Fruit fly (Drosophila melanogaster) whole organism, pupa: ENCODE results near the gene mRpL13.

Experiments used
- CG10348 ChIP-seq: fragments of 200-800 bp; sonication (Bioruptor generic); IDR thresholded peaks from 2 replicates; pipeline ENCODE4 v1.3.6; 2022; ENCODE audit warnings: missing biosample characterization, missing genetic modification characterization
- CG12605 ChIP-seq: fragments of 200-800 bp; sonication (Bioruptor generic); IDR thresholded peaks from 2 replicates; pipeline ENCODE4 v1.3.6; 2022; ENCODE audit warnings: missing biosample characterization, missing genetic modification characterization
- CG13204 ChIP-seq: fragments of 200-800 bp; sonication (Bioruptor generic); optimal IDR thresholded peaks from 2 replicates; lab custom pipeline; 2018; ENCODE audit warnings: missing biosample characterization, mild to moderate bottlenecking, missing genetic modification characterization, moderate library complexity
- CG14655 ChIP-seq: fragments of 200-800 bp; sonication (Bioruptor generic); optimal IDR thresholded peaks from 3 replicates; lab custom pipeline; 2017; ENCODE audit warnings: mild to moderate bottlenecking, missing biosample characterization, missing genetic modification reagents, missing genetic modification characterization
- CG15710 ChIP-seq: fragments of 200-800 bp; sonication (Bioruptor generic); optimal IDR thresholded peaks from 2 replicates; lab custom pipeline; 2018; ENCODE audit warnings: missing biosample characterization, mild to moderate bottlenecking, missing genetic modification characterization, moderate library complexity
- CG17806 ChIP-seq: fragments of 200-800 bp; sonication (Bioruptor generic); optimal IDR thresholded peaks from 2 replicates; lab custom pipeline; 2018; ENCODE audit warnings: missing biosample characterization, mild to moderate bottlenecking, missing genetic modification characterization, moderate library complexity
- CG32121 ChIP-seq: fragments of 200-800 bp; sonication (Bioruptor generic); IDR thresholded peaks from 2 replicates; pipeline ENCODE4 v1.3.6; 2022; ENCODE audit warnings: missing biosample characterization, missing genetic modification characterization
- CG34367 ChIP-seq: fragments of 200-800 bp; sonication (Bioruptor generic); optimal IDR thresholded peaks from 2 replicates; lab custom pipeline; 2018; ENCODE audit warnings: missing biosample characterization, mild to moderate bottlenecking, missing genetic modification characterization
- CG4496 ChIP-seq: fragments of 200-800 bp; sonication (Bioruptor generic); IDR thresholded peaks from 3 replicates; pipeline ENCODE4 v1.3.6; 2022; ENCODE audit warnings: missing biosample characterization, missing genetic modification characterization
- CG8159 ChIP-seq: fragments of 200-800 bp; sonication (Bioruptor generic); optimal IDR thresholded peaks from 3 replicates; lab custom pipeline; 2018; ENCODE audit warnings: missing biosample characterization, mild to moderate bottlenecking, missing genetic modification characterization, moderate library complexity
- CG8301 ChIP-seq: fragments of 200-800 bp; sonication (Bioruptor generic); optimal IDR thresholded peaks from 2 replicates; lab custom pipeline; 2018; ENCODE audit warnings: missing biosample characterization, mild to moderate bottlenecking, missing genetic modification characterization
- CG9948 ChIP-seq: fragments of 200-800 bp; sonication (Bioruptor generic); optimal IDR thresholded peaks from 2 replicates; lab custom pipeline; 2018; ENCODE audit warnings: missing biosample characterization, mild to moderate bottlenecking, missing genetic modification characterization, moderate library complexity
- D1 ChIP-seq: fragments of 200-800 bp; sonication (Bioruptor generic); optimal IDR thresholded peaks from 2 replicates; lab custom pipeline; 2018; ENCODE audit warnings: missing biosample characterization, mild to moderate bottlenecking, missing genetic modification characterization, moderate library complexity
- EcR ChIP-seq: fragments of 200-800 bp; sonication (Bioruptor generic); optimal IDR thresholded peaks from 3 replicates; lab custom pipeline; 2019; ENCODE audit warnings: missing biosample characterization, missing genetic modification characterization, mild to moderate bottlenecking, moderate library complexity, missing genetic modification reagents
- Ets98B ChIP-seq: fragments of 200-800 bp; sonication (Bioruptor generic); IDR thresholded peaks from 2 replicates; pipeline ENCODE4 v1.3.6; 2022; ENCODE audit warnings: missing biosample characterization, missing genetic modification characterization
- Pif1A ChIP-seq: fragments of 200-800 bp; sonication (Bioruptor generic); optimal IDR thresholded peaks from 3 replicates; lab custom pipeline; 2016; ENCODE audit warnings: missing biosample characterization, missing genetic modification characterization
- Pif1B ChIP-seq: fragments of 200-800 bp; sonication (Bioruptor generic); optimal IDR thresholded peaks from 3 replicates; lab custom pipeline; 2016; ENCODE audit warnings: missing biosample characterization, missing genetic modification characterization
- Snoo ChIP-seq: fragments of 200-800 bp; sonication (Bioruptor generic); optimal IDR thresholded peaks from 3 replicates; lab custom pipeline; 2017; ENCODE audit warnings: missing biosample characterization, mild to moderate bottlenecking, missing genetic modification characterization, inconsistent platforms
- fd96Ca ChIP-seq: fragments of 200-800 bp; sonication (Bioruptor generic); IDR thresholded peaks from 3 replicates; pipeline ENCODE4 v1.3.6; 2022; ENCODE audit warnings: missing biosample characterization, missing genetic modification characterization
- gl ChIP-seq: fragments of 200-800 bp; sonication (Bioruptor generic); optimal IDR thresholded peaks from 2 replicates; lab custom pipeline; 2018; ENCODE audit warnings: missing biosample characterization, mild to moderate bottlenecking, missing genetic modification characterization
- rn ChIP-seq: fragments of 200-800 bp; sonication (Bioruptor generic); IDR thresholded peaks from 2 replicates; pipeline ENCODE4 v1.3.6; 2022; ENCODE audit warnings: missing biosample characterization, missing genetic modification characterization

The mRpL13 gene

DNA sequence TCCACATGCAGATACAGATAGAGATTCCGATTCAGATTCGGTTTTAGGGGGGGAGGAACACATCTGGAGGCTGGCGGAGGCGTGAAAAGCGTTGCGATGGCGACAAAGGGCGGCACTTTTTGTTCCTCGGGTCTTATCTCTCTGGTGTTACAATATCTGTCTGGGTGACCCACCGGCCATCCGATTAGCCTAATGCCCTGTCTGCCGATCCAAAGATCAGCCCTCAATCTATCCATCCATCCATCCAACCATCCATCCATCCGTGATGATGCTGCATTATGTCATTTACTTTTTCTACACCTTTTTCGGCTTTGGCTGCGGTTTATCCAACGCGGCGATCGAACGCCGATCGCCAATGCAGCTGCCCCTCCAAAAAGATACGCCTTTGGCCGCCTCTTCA, 38.9 kb upstream of the mRpL13 start:
- TF ChIP-seq CG10348 (GFP tag; lab: Robert Waterston, UW) (no peak), CG4496 (GFP tag; lab: Robert Waterston, UW) (no peak), rn (GFP tag; lab: Robert Waterston, UW) (no peak), CG32121 (GFP tag; lab: Robert Waterston, UW) (no peak), EcR (GFP tag; lab: Kevin White, UChicago) (no peak), CG8159 (tag; lab: Kevin White, UChicago) (no peak), Snoo (tag; lab: Kevin White, UChicago) (no peak), Pif1A (GFP tag; lab: Kevin White, UChicago) (no peak), CG8301 (tag; lab: Kevin White, UChicago) (no peak), Ets98B (GFP tag; lab: Robert Waterston, UW) (no peak), CG12605 (GFP tag; lab: Robert Waterston, UW) (no peak), Pif1B (GFP tag; lab: Kevin White, UChicago) (no peak), CG13204 (GFP tag; lab: Kevin White, UChicago) (no peak), CG17806 (tag; lab: Kevin White, UChicago) (no peak)

DNA sequence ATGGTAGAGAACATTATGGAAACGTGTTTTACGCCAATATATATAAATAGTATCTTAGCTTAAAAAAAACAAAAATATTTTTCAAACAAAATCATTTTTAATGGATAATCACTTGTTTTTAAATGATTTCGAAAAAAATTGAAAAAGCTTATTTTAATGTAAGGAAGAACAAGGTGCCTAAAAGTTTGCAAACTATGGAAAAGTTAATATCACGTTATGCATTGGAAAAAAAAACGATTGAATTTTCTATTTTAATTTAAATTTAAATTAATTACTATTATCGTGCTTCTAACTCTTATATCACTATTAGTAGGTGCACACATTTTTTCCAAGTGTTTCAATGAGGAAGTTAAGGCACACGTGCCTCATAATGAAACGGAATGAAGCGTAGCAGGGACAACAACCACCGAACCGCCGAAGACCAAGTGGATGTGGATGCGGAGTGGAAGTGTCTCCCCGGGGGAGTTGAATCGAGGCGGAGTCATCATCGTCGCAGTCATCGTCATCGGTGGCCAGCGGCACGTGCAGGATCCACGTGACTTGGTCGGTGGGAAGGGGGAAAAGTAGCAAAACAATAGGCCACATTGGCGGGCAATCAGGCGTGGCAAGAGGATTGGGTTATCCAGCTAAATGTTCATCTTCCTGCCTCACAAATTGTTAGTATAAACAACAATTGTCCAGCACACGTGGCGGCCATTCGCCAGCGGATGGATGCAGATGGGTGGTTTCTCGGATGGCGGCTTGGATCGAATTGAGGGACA, 38.0 kb upstream of the mRpL13 start:
- TF ChIP-seq CG13204 (GFP tag; lab: Kevin White, UChicago) (no peak), rn (GFP tag; lab: Robert Waterston, UW) (no peak), CG34367 (no peak), D1 (tag; lab: Kevin White, UChicago) (no peak), Snoo (tag; lab: Kevin White, UChicago) (no peak), Ets98B (GFP tag; lab: Robert Waterston, UW) (no peak), Pif1A (GFP tag; lab: Kevin White, UChicago) (no peak), CG8301 (tag; lab: Kevin White, UChicago) (no peak), CG14655 (no peak)

DNA sequence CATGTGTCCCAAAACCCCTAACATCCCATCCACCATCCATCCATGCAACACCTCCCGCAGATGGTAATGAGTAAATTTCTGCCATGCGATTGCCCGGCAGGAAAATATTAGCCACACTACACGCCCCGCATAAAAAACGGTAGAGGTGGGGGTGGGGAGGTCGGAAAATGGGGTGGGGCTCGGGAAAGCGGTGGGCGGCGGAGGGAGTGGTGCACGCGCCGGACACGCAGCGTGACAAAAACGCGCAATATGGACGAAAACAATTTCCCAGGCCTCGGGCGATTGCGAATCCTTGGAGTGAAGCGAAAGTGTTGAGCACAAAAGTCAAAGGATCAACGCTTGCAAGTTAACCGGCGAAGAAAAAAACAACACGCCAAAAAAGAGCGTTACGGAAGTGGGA, 37.3 kb upstream of the mRpL13 start:
- no peak for TF ChIP-seq Snoo (tag; lab: Kevin White, UChicago)
- TF ChIP-seq Ets98B (GFP tag; lab: Robert Waterston, UW), result no peak
- no peak for TF ChIP-seq CG15710 (tag; lab: Kevin White, UChicago)
- no peak for TF ChIP-seq CG9948 (tag; lab: Kevin White, UChicago)
- TF ChIP-seq gl (tag; lab: Kevin White, UChicago), result no peak
- no peak for TF ChIP-seq CG4496 (GFP tag; lab: Robert Waterston, UW)

DNA sequence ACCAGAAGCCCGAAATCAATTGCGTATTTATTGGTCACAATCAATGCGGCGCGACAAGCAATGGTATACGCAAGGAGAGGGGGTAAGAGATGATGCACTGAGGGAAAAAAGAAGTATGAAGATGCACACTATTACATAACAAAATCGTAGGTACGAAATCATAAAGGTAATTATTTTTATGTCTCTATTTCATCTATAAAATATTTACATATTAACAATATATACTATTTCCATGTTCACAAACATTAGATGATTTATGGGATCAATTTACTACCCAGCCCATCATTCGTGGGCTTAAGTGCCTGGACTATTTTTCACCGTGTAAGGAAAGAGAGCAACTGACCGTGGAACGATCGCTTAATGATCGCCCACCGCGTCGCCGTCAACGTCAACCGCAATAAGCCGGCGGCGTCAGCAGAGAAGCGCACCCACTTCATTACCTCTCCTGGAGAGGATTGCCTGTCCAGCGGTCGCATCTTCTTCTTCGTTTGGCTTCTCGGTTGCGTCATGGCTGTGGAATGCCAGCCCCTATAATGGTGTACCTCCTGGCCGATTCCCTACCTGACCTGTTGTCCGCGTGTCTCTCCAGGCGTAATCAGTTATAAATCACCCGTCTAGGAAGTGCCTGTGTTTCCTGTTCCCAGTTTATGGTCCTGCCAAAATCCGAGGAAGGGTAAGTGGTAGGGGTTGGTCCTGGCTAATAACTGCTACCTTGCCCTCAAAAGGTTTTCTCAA, 36.1 kb upstream of the mRpL13 start:
- TF ChIP-seq D1 (tag; lab: Kevin White, UChicago), result no peak
- peak; percentile 7 for TF ChIP-seq CG14655
- peak; percentile 14 for TF ChIP-seq CG17806 (tag; lab: Kevin White, UChicago)
- TF ChIP-seq CG8159 (tag; lab: Kevin White, UChicago), result peak; percentile 57
- peak; percentile 33 for TF ChIP-seq CG9948 (tag; lab: Kevin White, UChicago)
- peak; percentile 28 for TF ChIP-seq CG15710 (tag; lab: Kevin White, UChicago)
- TF ChIP-seq CG4496 (GFP tag; lab: Robert Waterston, UW), result no peak
- TF ChIP-seq Snoo (tag; lab: Kevin White, UChicago), result peak; percentile 45
- no peak for TF ChIP-seq Pif1B (GFP tag; lab: Kevin White, UChicago)

DNA sequence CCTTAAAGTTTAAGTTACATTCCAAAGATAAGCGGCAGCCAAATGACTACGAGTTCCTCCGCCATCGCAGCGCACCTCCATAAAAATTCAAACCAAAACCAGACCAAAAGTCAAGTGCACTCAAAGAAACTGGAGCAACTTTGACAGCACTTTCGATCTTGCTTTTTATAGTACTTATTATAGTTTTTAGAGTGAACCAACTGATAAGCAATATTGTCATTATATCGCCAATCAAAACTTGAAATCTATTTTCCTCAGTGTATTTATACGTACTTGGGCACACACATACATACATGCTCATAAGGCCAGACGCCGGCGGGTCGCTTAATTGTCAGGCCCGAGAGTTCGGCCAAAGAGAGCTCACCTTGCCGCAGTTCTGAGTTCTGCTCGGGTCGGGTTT, 31.0 kb upstream of the mRpL13 start:
- TF ChIP-seq CG12605 (GFP tag; lab: Robert Waterston, UW) (no peak), CG10348 (GFP tag; lab: Robert Waterston, UW) (no peak), EcR (GFP tag; lab: Kevin White, UChicago) (no peak), CG15710 (tag; lab: Kevin White, UChicago) (peak; percentile 81), CG32121 (GFP tag; lab: Robert Waterston, UW) (0 out of 2 replicates have a peak, but pooled peaks have one; percentile 21), fd96Ca (GFP tag; lab: Robert Waterston, UW) (no peak), CG9948 (tag; lab: Kevin White, UChicago) (peak; percentile 66), CG13204 (GFP tag; lab: Kevin White, UChicago) (peak; percentile 46), gl (tag; lab: Kevin White, UChicago) (peak; percentile 36), CG34367 (peak; percentile 72), CG4496 (GFP tag; lab: Robert Waterston, UW) (no peak), CG14655 (peak; percentile 38), CG8159 (tag; lab: Kevin White, UChicago) (peak; percentile 80), Snoo (tag; lab: Kevin White, UChicago) (peak; percentile 69), Ets98B (GFP tag; lab: Robert Waterston, UW) (no peak), rn (GFP tag; lab: Robert Waterston, UW) (peak; percentile 8; the same call in 1 of the 2 replicates), Pif1B (GFP tag; lab: Kevin White, UChicago) (peak; percentile 59), CG8301 (tag; lab: Kevin White, UChicago) (peak; percentile 7), CG17806 (tag; lab: Kevin White, UChicago) (peak; percentile 67), D1 (tag; lab: Kevin White, UChicago) (peak; percentile 7), Pif1A (GFP tag; lab: Kevin White, UChicago) (peak; percentile 64)
